Fruit fly (Drosophila melanogaster): ENCODE results near the gene CG31715.
A peak's percentile ranks its signal among the peaks of the same experiment; 100 is the strongest.

CG31715 gene

dm6 chr2L:10381890-10382450 lies 40.6 kb downstream of the CG31715 start, which contains the start of gene CG5096 (continued):
- TF ChIP-seq lmd (GFP tag; IDR thresholded peaks at IDR 0.05) = peak; percentile 86
- TF ChIP-seq ind (GFP tag; optimal IDR thresholded peaks at IDR 0.05) = peak; percentile 85
- peak; percentile 82; the same call in 2 of the 3 replicates for TF ChIP-seq H15 (GFP tag; IDR thresholded peaks at IDR 0.05)
- peak; percentile 49 for TF ChIP-seq CG12236 (GFP tag; optimal IDR thresholded peaks at IDR 0.05)
- peak; percentile 75 for TF ChIP-seq Deaf1 (tag; optimal IDR thresholded peaks at IDR 0.05)
- peak; percentile 85 for TF ChIP-seq CG30403 (GFP tag; optimal IDR thresholded peaks at IDR 0.05)
- peak; percentile 21 for TF ChIP-seq CG31388 (GFP tag; optimal IDR thresholded peaks at IDR 0.05)
- TF ChIP-seq dmrt11E (tag; optimal IDR thresholded peaks at IDR 0.05) = peak; percentile 49
- peak; percentile 88 for TF ChIP-seq nmo (GFP tag; optimal IDR thresholded peaks at IDR 0.05)
- peak; percentile 75 for TF ChIP-seq CG11696 (GFP tag; IDR thresholded peaks at IDR 0.05)
- TF ChIP-seq CG7372 (GFP tag; IDR thresholded peaks at IDR 0.05) = peak; percentile 81
- TF ChIP-seq dimm (GFP tag; IDR thresholded peaks at IDR 0.05) = no peak; the same call in 1 of the 2 replicates
- TF ChIP-seq CG32767 (GFP tag; IDR thresholded peaks at IDR 0.05) = peak; percentile 82
- peak; percentile 51 for TF ChIP-seq trh (GFP tag; optimal IDR thresholded peaks at IDR 0.05)
- peak in 1 of 2 experiments; percentile 12 for TF ChIP-seq insv (GFP tag; optimal IDR thresholded peaks at IDR 0.05)
- TF ChIP-seq Vsx1 (GFP tag; optimal IDR thresholded peaks at IDR 0.05) = peak; percentile 67
- TF ChIP-seq ATbp (GFP tag; optimal IDR thresholded peaks at IDR 0.05) = peak; percentile 82
- TF ChIP-seq Atf6 (GFP tag; IDR thresholded peaks at IDR 0.05) = peak; percentile 95
- TF ChIP-seq Neu2 (GFP tag; optimal IDR thresholded peaks at IDR 0.05; ENCODE audit: borderline replicate concordance) = no peak
- TF ChIP-seq Scr (GFP tag; IDR thresholded peaks at IDR 0.05; ENCODE audit: partially characterized antibody) = no peak
- peak; percentile 58 for TF ChIP-seq Chrac-16 (GFP tag; optimal IDR thresholded peaks at IDR 0.05)
- peak; percentile 59 for TF ChIP-seq emc (GFP tag; optimal IDR thresholded peaks at IDR 0.05)
- peak; percentile 60 for TF ChIP-seq CG6254 (GFP tag; optimal IDR thresholded peaks at IDR 0.05)
- peak; percentile 83 for TF ChIP-seq run (tag; optimal IDR thresholded peaks at IDR 0.05)
- TF ChIP-seq bcd (GFP tag; optimal IDR thresholded peaks at IDR 0.05) = peak; percentile 79
- TF ChIP-seq CG3838 (GFP tag; optimal IDR thresholded peaks at IDR 0.05) = peak; percentile 49
- TF ChIP-seq CG6683 (GFP tag; optimal IDR thresholded peaks at IDR 0.05) = peak; percentile 82
- peak; percentile 52 for TF ChIP-seq CG30431 (GFP tag; optimal IDR thresholded peaks at IDR 0.05)
- no peak for TF ChIP-seq Bgb (GFP tag; IDR thresholded peaks at IDR 0.05; ENCODE audit: partially characterized antibody)
- peak; percentile 88 for TF ChIP-seq CG10209 (GFP tag; optimal IDR thresholded peaks at IDR 0.05)
- TF ChIP-seq Fer2 (tag; optimal IDR thresholded peaks at IDR 0.05) = peak; percentile 84
- peak; percentile 83 for TF ChIP-seq CG34376 (GFP tag; optimal IDR thresholded peaks at IDR 0.05)
- no peak for TF ChIP-seq Trl (optimal IDR thresholded peaks at IDR 0.05)
- TF ChIP-seq Trl (GFP tag; optimal IDR thresholded peaks at IDR 0.05) = peak; percentile 74
- TF ChIP-seq oc (tag; optimal IDR thresholded peaks at IDR 0.05) = no peak
- TF ChIP-seq sens (GFP tag) = peak; percentile 92
- peak; percentile 93 for TF ChIP-seq CG13424 (tag; optimal IDR thresholded peaks at IDR 0.05)
- TF ChIP-seq CG3065 (GFP tag; optimal IDR thresholded peaks at IDR 0.05) = peak; percentile 32
- no peak for TF ChIP-seq Dfd (GFP tag; optimal IDR thresholded peaks at IDR 0.05)
- TF ChIP-seq grn (GFP tag; optimal IDR thresholded peaks at IDR 0.05) = peak; percentile 97
- TF ChIP-seq CG4360 (GFP tag; IDR thresholded peaks at IDR 0.05) = peak; percentile 62
- peak; percentile 85 for TF ChIP-seq Oaz (GFP tag; IDR thresholded peaks at IDR 0.05)
- peak; percentile 42; the same call in 1 of the 2 replicates for TF ChIP-seq peb (GFP tag; IDR thresholded peaks at IDR 0.05)
- TF ChIP-seq al (GFP tag; IDR thresholded peaks at IDR 0.05) = peak; percentile 78
- peak; percentile 82 for TF ChIP-seq Taf1 (GFP tag; IDR thresholded peaks at IDR 0.05)
- peak; percentile 39; the same call in 1 of the 2 replicates for TF ChIP-seq ro (GFP tag; IDR thresholded peaks at IDR 0.05)
- TF ChIP-seq slou (GFP tag; optimal IDR thresholded peaks at IDR 0.05) = peak; percentile 10
- peak; percentile 78 for TF ChIP-seq CG1792 (GFP tag; optimal IDR thresholded peaks at IDR 0.05)
- TF ChIP-seq Hr78 (GFP tag; optimal IDR thresholded peaks at IDR 0.05) = no peak
- peak; percentile 47 for TF ChIP-seq Mad (GFP tag; optimal IDR thresholded peaks at IDR 0.05)
- TF ChIP-seq ab (GFP tag; optimal IDR thresholded peaks at IDR 0.05) = no peak
